Worm (Caenorhabditis elegans): ENCODE data around the gene sea-2.

DNA sequence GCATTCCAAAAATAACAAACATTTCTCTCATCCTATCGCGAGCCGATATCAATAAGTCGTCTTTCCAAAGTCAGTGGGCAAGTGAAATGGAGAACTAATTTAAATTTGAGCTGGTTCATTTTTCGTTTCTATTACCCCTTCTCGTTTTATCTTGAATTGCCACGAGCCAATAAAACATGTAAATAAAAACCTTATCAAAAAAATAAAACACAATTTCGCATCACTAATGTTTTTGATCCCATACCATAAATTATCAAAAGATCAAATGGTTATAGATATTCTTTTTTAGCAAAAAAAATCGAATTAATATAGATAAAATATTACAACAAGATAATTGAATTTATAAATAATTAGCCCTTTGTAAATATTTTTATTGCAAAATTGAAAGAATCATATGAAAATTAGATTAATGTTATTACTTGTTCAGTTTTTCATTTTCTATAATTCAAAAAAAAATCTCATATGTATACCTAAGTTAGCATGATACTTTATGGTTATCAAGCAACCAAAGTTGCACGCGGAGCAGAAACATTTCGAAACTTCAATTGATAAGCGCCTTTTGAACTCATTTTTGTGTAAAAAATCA is 42.6 kb downstream of the sea-2 start, which contains the start of gene Y14H12A.1:
- TF ChIP-seq madf-9 (GFP tag; conservative IDR thresholded peaks at IDR 0.05) (no peak), Y75B8A.6 (GFP tag; IDR thresholded peaks at IDR 0.05) (no peak), snpc-4 (tag; optimal IDR thresholded peaks at IDR 0.05) (no peak), aha-1 (tag) (no peak), ama-1 (optimal IDR thresholded peaks at IDR 0.05) (no peak), mdl-1 (tag; optimal IDR thresholded peaks at IDR 0.05) (no peak), pqm-1 (tag; optimal IDR thresholded peaks at IDR 0.05) (no peak)

Measured in whole organism, L4 larva.